Worm (Caenorhabditis elegans) whole organism, L1 larva: ENCODE measurements around the gene irld-63.

ENCODE experiments used
- C04F5.9 ChIP-seq: sonication (generic microtip); optimal IDR thresholded peaks from 2 replicates; lab custom pipeline; 2016; ENCODE audit warnings: missing genetic modification characterization, missing compliant biosample characterization
- F16B12.6 ChIP-seq: fragments of 150-350 bp; optimal IDR thresholded peaks from 2 replicates; lab custom pipeline; 2014; ENCODE audit warnings: missing biosample characterization, missing genetic modification characterization
- Y116A8C.19 ChIP-seq: sonication (generic microtip); optimal IDR thresholded peaks from 2 replicates; lab custom pipeline; 2016; ENCODE audit warnings: missing compliant biosample characterization, missing genetic modification characterization, borderline replicate concordance
- aha-1 ChIP-seq: fragments of 150-350 bp; optimal IDR thresholded peaks from 2 replicates; lab custom pipeline; 2014; ENCODE audit warnings: missing biosample characterization, missing genetic modification characterization
- alr-1 ChIP-seq: fragments of 200-800 bp; sonication (Bioruptor generic); optimal IDR thresholded peaks from 2 replicates; lab custom pipeline; 2018; ENCODE audit warnings: borderline replicate concordance, mild to moderate bottlenecking, missing genetic modification characterization, missing compliant biosample characterization
- aly-2 ChIP-seq: fragments of 150-350 bp; optimal IDR thresholded peaks from 2 replicates; lab custom pipeline; 2014; ENCODE audit warnings: missing biosample characterization, missing genetic modification characterization
- ceh-63 ChIP-seq: fragments of 200-800 bp; sonication (Bioruptor generic); optimal IDR thresholded peaks from 2 replicates; lab custom pipeline; 2018; ENCODE audit warnings: mild to moderate bottlenecking, missing genetic modification characterization, missing compliant biosample characterization
- ceh-8 ChIP-seq: fragments of 200-800 bp; sonication (Bioruptor generic); optimal IDR thresholded peaks from 2 replicates; lab custom pipeline; 2018; ENCODE audit warnings: mild to moderate bottlenecking, missing genetic modification characterization, moderate library complexity, missing compliant biosample characterization
- ceh-82 ChIP-seq, 3 experiments: fragments of 150-350 bp in 1 of 3; sonication (generic microtip) in 2 of 3; optimal IDR thresholded peaks; 2 replicates each; lab custom pipeline; 2014 to 2017; ENCODE audit warnings: missing biosample characterization in 3 of 3, missing genetic modification characterization in 3 of 3
- ces-1 ChIP-seq: fragments of 150-350 bp; optimal IDR thresholded peaks from 2 replicates; lab custom pipeline; 2014; ENCODE audit warnings: missing biosample characterization, missing genetic modification reagents, missing genetic modification characterization
- efl-3 ChIP-seq: fragments of 200-800 bp; sonication (Bioruptor generic); optimal IDR thresholded peaks from 2 replicates; lab custom pipeline; 2018; ENCODE audit warnings: mild to moderate bottlenecking, missing genetic modification characterization, missing compliant biosample characterization
- elt-2 ChIP-seq: sonication (generic microtip); optimal IDR thresholded peaks from 2 replicates; lab custom pipeline; 2016; ENCODE audit warnings: missing genetic modification characterization, mild to moderate bottlenecking, inconsistent platforms, missing compliant biosample characterization, missing genetic modification reagents
- elt-3 ChIP-seq, 6 experiments: fragments of 150-350 bp in 1 of 6; sonication (generic microtip); optimal IDR thresholded peaks; 2 replicates each; lab custom pipeline; 2017 to 2018; ENCODE audit warnings: missing biosample characterization in 6 of 6, missing genetic modification characterization in 6 of 6, inconsistent platforms in 1 of 6
- fkh-10 ChIP-seq: sonication (generic microtip); optimal IDR thresholded peaks from 2 replicates; lab custom pipeline; 2017; ENCODE audit warnings: missing biosample characterization, missing genetic modification reagents, missing genetic modification characterization
- fkh-4 ChIP-seq: sonication (generic microtip); optimal IDR thresholded peaks from 2 replicates; lab custom pipeline; 2016; ENCODE audit warnings: missing compliant biosample characterization, missing genetic modification characterization, borderline replicate concordance
- grh-1 ChIP-seq: fragments of 200-800 bp; sonication (Bioruptor generic); IDR thresholded peaks from 2 replicates; pipeline ENCODE4 v1.3.6; 2022; ENCODE audit warnings: missing genetic modification reagents, missing genetic modification characterization, missing compliant biosample characterization
- hlh-17 ChIP-seq: fragments of 200-800 bp; sonication (Bioruptor generic); optimal IDR thresholded peaks from 2 replicates; lab custom pipeline; 2018; ENCODE audit warnings: missing genetic modification characterization, mild to moderate bottlenecking, missing compliant biosample characterization, moderate library complexity, borderline replicate concordance
- hlh-4 ChIP-seq: sonication (generic microtip); optimal IDR thresholded peaks from 2 replicates; lab custom pipeline; 2016; ENCODE audit warnings: mild to moderate bottlenecking, missing genetic modification characterization, missing compliant biosample characterization
- hpl-2 ChIP-seq: fragments of 150-350 bp; optimal IDR thresholded peaks from 2 replicates; lab custom pipeline; 2014; ENCODE audit warnings: missing biosample characterization, missing genetic modification reagents, missing genetic modification characterization
- irx-1 ChIP-seq: sonication (generic microtip); optimal IDR thresholded peaks from 2 replicates; lab custom pipeline; 2016; ENCODE audit warnings: missing genetic modification characterization, missing compliant biosample characterization
- isw-1 ChIP-seq: fragments of 200-800 bp; sonication (Bioruptor generic); IDR thresholded peaks from 2 replicates; pipeline ENCODE4 v1.3.6; 2022; ENCODE audit warnings: missing genetic modification characterization, missing compliant biosample characterization
- jun-1 ChIP-seq: fragments of 150-350 bp; optimal IDR thresholded peaks from 2 replicates; lab custom pipeline; 2014; ENCODE audit warnings: missing biosample characterization, missing genetic modification reagents, missing genetic modification characterization
- lin-14 ChIP-seq: fragments of 200-800 bp; sonication (Bioruptor generic); optimal IDR thresholded peaks from 2 replicates; lab custom pipeline; 2018; ENCODE audit warnings: mild to moderate bottlenecking, missing genetic modification characterization, moderate library complexity, missing compliant biosample characterization
- lin-39 ChIP-seq: fragments of 150-350 bp; optimal IDR thresholded peaks from 2 replicates; lab custom pipeline; 2014; ENCODE audit warnings: missing biosample characterization, missing genetic modification reagents, missing genetic modification characterization
- lir-3 ChIP-seq: sonication (generic microtip); optimal IDR thresholded peaks from 2 replicates; lab custom pipeline; 2016; ENCODE audit warnings: mild to moderate bottlenecking, missing genetic modification characterization, moderate library complexity, missing compliant biosample characterization; ENCODE audit not compliant: poor library complexity
- mdl-1 ChIP-seq, 2 experiments: fragments of 150-350 bp; optimal IDR thresholded peaks; 2 replicates each; lab custom pipeline; 2014 to 2017; ENCODE audit warnings: missing biosample characterization in 2 of 2, missing genetic modification characterization in 2 of 2, inconsistent platforms in 1 of 2
- mef-2 ChIP-seq: fragments of 150-350 bp; optimal IDR thresholded peaks from 2 replicates; lab custom pipeline; 2014; ENCODE audit warnings: missing biosample characterization, missing genetic modification characterization
- nhr-11 ChIP-seq: fragments of 150-350 bp; optimal IDR thresholded peaks from 2 replicates; lab custom pipeline; 2014; ENCODE audit warnings: missing biosample characterization, missing genetic modification characterization
- nhr-12 ChIP-seq: sonication (generic microtip); optimal IDR thresholded peaks from 2 replicates; lab custom pipeline; 2017; ENCODE audit warnings: missing biosample characterization, missing genetic modification characterization
- nhr-19 ChIP-seq: fragments of 200-800 bp; sonication (Bioruptor generic); conservative IDR thresholded peaks from 2 replicates; pipeline ENCODE4 v1.3.6; 2022; ENCODE audit warnings: missing genetic modification characterization, missing compliant biosample characterization
- nhr-20 ChIP-seq: sonication (generic microtip); optimal IDR thresholded peaks from 2 replicates; lab custom pipeline; 2016; ENCODE audit warnings: mild to moderate bottlenecking, missing genetic modification characterization, missing compliant biosample characterization
- nhr-237 ChIP-seq: fragments of 150-350 bp; optimal IDR thresholded peaks from 2 replicates; lab custom pipeline; 2014; ENCODE audit warnings: missing biosample characterization, missing genetic modification characterization
- nhr-28 ChIP-seq: fragments of 150-350 bp; optimal IDR thresholded peaks from 2 replicates; lab custom pipeline; 2014; ENCODE audit warnings: missing biosample characterization, missing genetic modification characterization
- nhr-47 ChIP-seq: sonication (generic microtip); optimal IDR thresholded peaks from 2 replicates; lab custom pipeline; 2016; ENCODE audit warnings: mild to moderate bottlenecking, missing genetic modification characterization, moderate library complexity, missing compliant biosample characterization
- nhr-85 ChIP-seq: sonication (generic microtip); peaks from one replicate; lab custom pipeline; 2016; ENCODE audit warnings: missing genetic modification characterization, inconsistent platforms, missing compliant biosample characterization
- nhr-90 ChIP-seq: sonication (generic microtip); optimal IDR thresholded peaks from 2 replicates; lab custom pipeline; 2016; ENCODE audit warnings: mild to moderate bottlenecking, missing genetic modification characterization, missing compliant biosample characterization; ENCODE audit not compliant: poor library complexity
- pag-3 ChIP-seq: sonication (generic microtip); optimal IDR thresholded peaks from 2 replicates; lab custom pipeline; 2017; ENCODE audit warnings: missing genetic modification characterization, mild to moderate bottlenecking, missing compliant biosample characterization, antibody characterized with exemption, borderline replicate concordance; ENCODE audit not compliant: insufficient read depth
- pax-3 ChIP-seq: fragments of 200-800 bp; sonication (Bioruptor generic); optimal IDR thresholded peaks from 2 replicates; lab custom pipeline; 2018; ENCODE audit warnings: mild to moderate bottlenecking, missing genetic modification characterization, moderate library complexity, missing compliant biosample characterization
- pqm-1 ChIP-seq: sonication (generic microtip); optimal IDR thresholded peaks from 3 replicates; lab custom pipeline; 2017; ENCODE audit warnings: missing biosample characterization, missing genetic modification characterization
- rnt-1 ChIP-seq: sonication (generic microtip); optimal IDR thresholded peaks from 2 replicates; lab custom pipeline; 2016; ENCODE audit warnings: mild to moderate bottlenecking, missing genetic modification characterization, moderate library complexity, missing compliant biosample characterization
- skn-1 ChIP-seq: fragments of 150-350 bp; optimal IDR thresholded peaks from 2 replicates; lab custom pipeline; 2014; ENCODE audit warnings: missing biosample characterization, missing genetic modification characterization
- snpc-4 ChIP-seq: fragments of 150-350 bp; optimal IDR thresholded peaks from 2 replicates; lab custom pipeline; 2014; ENCODE audit warnings: missing biosample characterization, missing genetic modification characterization
- snu-23 ChIP-seq: sonication (generic microtip); optimal IDR thresholded peaks from 2 replicates; lab custom pipeline; 2016; ENCODE audit warnings: missing genetic modification characterization, missing compliant biosample characterization
- sox-4 ChIP-seq: sonication (generic microtip); optimal IDR thresholded peaks from 2 replicates; lab custom pipeline; 2016; ENCODE audit warnings: missing genetic modification characterization, missing compliant biosample characterization
- sptf-1 ChIP-seq: fragments of 150-350 bp; optimal IDR thresholded peaks from 2 replicates; lab custom pipeline; 2014; ENCODE audit warnings: missing biosample characterization, missing genetic modification characterization
- sup-37 ChIP-seq: fragments of 200-800 bp; sonication (Bioruptor generic); optimal IDR thresholded peaks from 2 replicates; lab custom pipeline; 2018; ENCODE audit warnings: mild to moderate bottlenecking, missing genetic modification characterization, missing compliant biosample characterization
- unc-130 ChIP-seq: fragments of 150-350 bp; optimal IDR thresholded peaks from 2 replicates; lab custom pipeline; 2017; ENCODE audit warnings: missing biosample characterization, missing genetic modification characterization, inconsistent platforms
- unc-30 ChIP-seq: sonication (generic microtip); optimal IDR thresholded peaks from 2 replicates; lab custom pipeline; 2017; ENCODE audit warnings: missing biosample characterization, missing genetic modification characterization
- unc-62 ChIP-seq: fragments of 150-350 bp; optimal IDR thresholded peaks from 2 replicates; lab custom pipeline; 2014; ENCODE audit warnings: missing biosample characterization, missing genetic modification reagents, missing genetic modification characterization
- unc-86 ChIP-seq: sonication (generic microtip); optimal IDR thresholded peaks from 2 replicates; lab custom pipeline; 2016; ENCODE audit warnings: missing genetic modification characterization, missing compliant biosample characterization
- xbp-1 ChIP-seq: sonication (generic microtip); optimal IDR thresholded peaks from 2 replicates; lab custom pipeline; 2016; ENCODE audit warnings: missing genetic modification characterization, missing compliant biosample characterization
- ztf-4 ChIP-seq: fragments of 150-350 bp; optimal IDR thresholded peaks from 2 replicates; lab custom pipeline; 2014; ENCODE audit warnings: missing biosample characterization, missing genetic modification characterization

irld-63 gene

DNA sequence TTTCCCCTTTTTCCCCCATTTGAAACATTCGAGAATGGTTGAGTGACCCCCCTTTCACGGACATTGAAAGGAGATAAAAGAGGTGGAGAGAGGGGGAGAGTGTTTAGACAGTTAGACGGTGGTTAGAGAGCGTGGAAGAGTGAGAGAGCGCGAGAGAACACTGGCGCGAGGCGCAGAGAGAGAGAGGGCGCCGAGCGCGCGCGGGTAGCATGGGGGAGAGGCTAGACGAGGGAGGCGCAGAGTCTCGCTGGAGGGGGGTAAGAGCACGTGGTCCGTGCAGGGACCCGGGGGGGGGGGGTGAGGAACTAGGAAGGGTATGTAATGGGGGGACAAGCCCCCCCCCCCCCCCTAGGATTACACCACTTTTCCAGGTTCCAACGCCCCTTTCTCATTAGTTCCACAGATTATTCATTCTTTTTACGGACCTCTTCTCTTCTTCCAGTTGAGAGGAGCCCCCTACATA lies 43.4 kb downstream of the irld-63 start:
- TF ChIP-seq nhr-85 (tag; lab: Kevin White, UChicago) (peak; percentile 100), lir-3 (tag; lab: Kevin White, UChicago) (peak; percentile 79), isw-1 (GFP tag; lab: Robert Waterston, UW) (peak; percentile 95), efl-3 (GFP tag; lab: Kevin White, UChicago) (peak; percentile 85), sox-4 (peak; percentile 80), fkh-4 (peak; percentile 42), nhr-237 (tag; lab: Kevin White, UChicago) (peak; percentile 89), unc-86 (tag; lab: Kevin White, UChicago) (peak; percentile 98), alr-1 (tag; lab: Kevin White, UChicago) (no peak), lin-14 (GFP tag; lab: Kevin White, UChicago) (peak; percentile 100), hpl-2 (peak; percentile 88), aly-2 (tag; lab: Kevin White, UChicago) (no peak), hlh-17 (GFP tag; lab: Kevin White, UChicago) (peak; percentile 81), nhr-20 (tag; lab: Kevin White, UChicago) (peak; percentile 94), irx-1 (peak; percentile 93), pax-3 (tag; lab: Kevin White, UChicago) (peak; percentile 95), elt-3 (tag; optimal IDR thresholded peaks at IDR 0.05; lab: Kevin White, UChicago) (peak in 3 of 6 experiments; percentile 73 to 95 (median 93)), nhr-28 (tag; lab: Kevin White, UChicago) (no peak), ztf-4 (tag; lab: Kevin White, UChicago) (peak; percentile 86), mef-2 (tag; lab: Kevin White, UChicago) (peak; percentile 91), ceh-63 (GFP tag; lab: Kevin White, UChicago) (peak; percentile 45), mdl-1 (tag; optimal IDR thresholded peaks at IDR 0.05; lab: Kevin White, UChicago) (peak; percentile 89 to 99), snpc-4 (tag; lab: Kevin White, UChicago) (peak; percentile 84), ces-1 (GFP tag; lab: Kevin White, UChicago) (no peak), xbp-1 (tag; lab: Kevin White, UChicago) (peak; percentile 87), unc-62 (peak; percentile 87), unc-130 (peak; percentile 71), lin-39 (tag; lab: Kevin White, UChicago) (peak; percentile 89), pag-3 (no peak), pqm-1 (tag; lab: Kevin White, UChicago) (no peak), nhr-11 (tag; lab: Kevin White, UChicago) (peak; percentile 90), skn-1 (tag; lab: Kevin White, UChicago) (peak; percentile 93), nhr-47 (tag; lab: Kevin White, UChicago) (peak; percentile 98), aha-1 (tag; lab: Kevin White, UChicago) (peak; percentile 78), jun-1 (tag; lab: Kevin White, UChicago) (peak; percentile 98), sup-37 (GFP tag; lab: Kevin White, UChicago) (peak; percentile 93), Y116A8C.19 (tag; lab: Kevin White, UChicago) (no peak), nhr-90 (tag; lab: Kevin White, UChicago) (peak; percentile 96), ceh-8 (GFP tag; lab: Kevin White, UChicago) (peak; percentile 100), hlh-4 (tag; lab: Kevin White, UChicago) (no peak), grh-1 (GFP tag; lab: Robert Waterston, UW) (peak; percentile 100), nhr-12 (tag; lab: Kevin White, UChicago) (peak; percentile 46), nhr-19 (peak; percentile 98), sptf-1 (tag; lab: Kevin White, UChicago) (no peak), snu-23 (GFP tag; lab: Kevin White, UChicago) (peak; percentile 94), elt-2 (tag; lab: Kevin White, UChicago) (peak; percentile 93), F16B12.6 (tag; lab: Kevin White, UChicago) (peak; percentile 38), ceh-82 (tag; optimal IDR thresholded peaks at IDR 0.05; lab: Kevin White, UChicago) (peak; percentile 75 to 96 (median 94)), unc-30 (tag; lab: Kevin White, UChicago) (no peak), fkh-10 (GFP tag; lab: Kevin White, UChicago) (peak; percentile 92), rnt-1 (peak; percentile 93), C04F5.9 (peak; percentile 72)
